Worm (Caenorhabditis elegans) whole organism, L1 larva: ENCODE data around the gene R107.9.

Experiments used
- aha-1 ChIP-seq: fragments of 150-350 bp; optimal IDR thresholded peaks from 2 replicates; lab custom pipeline; 2014; ENCODE audit warnings: missing biosample characterization, missing genetic modification characterization
- aly-2 ChIP-seq: fragments of 150-350 bp; optimal IDR thresholded peaks from 2 replicates; lab custom pipeline; 2014; ENCODE audit warnings: missing biosample characterization, missing genetic modification characterization
- ceh-82 ChIP-seq, 3 experiments: fragments of 150-350 bp in 1 of 3; sonication (generic microtip) in 2 of 3; optimal IDR thresholded peaks; 2 replicates each; lab custom pipeline; 2014 to 2017; ENCODE audit warnings: missing biosample characterization in 3 of 3, missing genetic modification characterization in 3 of 3
- egl-13 ChIP-seq: sonication (generic microtip); optimal IDR thresholded peaks from 2 replicates; lab custom pipeline; 2016; ENCODE audit warnings: missing genotype, missing genetic modification reagents, missing genetic modification characterization, missing compliant biosample characterization
- ets-5 ChIP-seq: fragments of 200-800 bp; sonication (Bioruptor generic); IDR thresholded peaks from 2 replicates; pipeline ENCODE4 v1.3.6; 2022; ENCODE audit warnings: missing genetic modification characterization, missing compliant biosample characterization
- isw-1 ChIP-seq: fragments of 200-800 bp; sonication (Bioruptor generic); IDR thresholded peaks from 2 replicates; pipeline ENCODE4 v1.3.6; 2022; ENCODE audit warnings: missing genetic modification characterization, missing compliant biosample characterization
- lin-13 ChIP-seq: fragments of 150-350 bp; optimal IDR thresholded peaks from 2 replicates; lab custom pipeline; 2014; ENCODE audit warnings: missing biosample characterization, missing genetic modification reagents, missing genetic modification characterization
- lin-14 ChIP-seq: fragments of 200-800 bp; sonication (Bioruptor generic); optimal IDR thresholded peaks from 2 replicates; lab custom pipeline; 2018; ENCODE audit warnings: mild to moderate bottlenecking, missing genetic modification characterization, moderate library complexity, missing compliant biosample characterization
- lin-39 ChIP-seq: fragments of 150-350 bp; optimal IDR thresholded peaks from 2 replicates; lab custom pipeline; 2014; ENCODE audit warnings: missing biosample characterization, missing genetic modification reagents, missing genetic modification characterization
- nhr-71 ChIP-seq: sonication (generic microtip); optimal IDR thresholded peaks from 2 replicates; lab custom pipeline; 2016; ENCODE audit warnings: mild to moderate bottlenecking, missing genetic modification characterization, moderate library complexity, missing compliant biosample characterization
- skn-1 ChIP-seq: fragments of 150-350 bp; optimal IDR thresholded peaks from 2 replicates; lab custom pipeline; 2014; ENCODE audit warnings: missing biosample characterization, missing genetic modification characterization
- tlp-1 ChIP-seq: fragments of 150-350 bp; optimal IDR thresholded peaks from 2 replicates; lab custom pipeline; 2014; ENCODE audit warnings: missing biosample characterization, missing genetic modification characterization
- zag-1 ChIP-seq: fragments of 150-350 bp; optimal IDR thresholded peaks from 2 replicates; lab custom pipeline; 2014; ENCODE audit warnings: missing biosample characterization, missing genetic modification characterization

DNA sequence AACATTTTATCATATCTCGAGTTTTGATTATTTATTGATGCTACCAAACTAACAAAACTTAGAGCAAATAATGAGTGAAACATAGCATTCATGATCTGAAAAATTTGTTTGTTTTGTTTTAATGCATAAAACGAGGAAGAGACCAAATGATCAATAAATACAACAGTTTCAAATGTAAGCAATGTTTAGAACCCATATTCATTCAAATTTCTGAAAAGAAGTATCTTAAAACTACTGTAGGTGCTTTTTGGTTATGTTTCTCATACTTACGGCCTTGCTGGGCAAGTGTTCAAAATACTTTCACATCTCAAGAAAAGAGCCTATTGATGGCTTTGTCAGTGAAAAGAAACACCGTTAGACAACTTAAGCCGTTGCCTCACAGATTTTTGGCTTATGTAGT lies 40.0 kb downstream of the R107.9 start, which contains the start of gene F02A9.1:
- TF ChIP-seq egl-13 (no peak), lin-13 (no peak), ceh-82 (tag; optimal IDR thresholded peaks at IDR 0.05; lab: Kevin White, UChicago) (no peak), skn-1 (tag; lab: Kevin White, UChicago) (no peak), aha-1 (tag; lab: Kevin White, UChicago) (no peak), zag-1 (tag; lab: Kevin White, UChicago) (no peak), isw-1 (GFP tag; lab: Robert Waterston, UW) (no peak), tlp-1 (tag; lab: Kevin White, UChicago) (no peak), lin-39 (tag; lab: Kevin White, UChicago) (no peak), nhr-71 (tag; lab: Kevin White, UChicago) (no peak), lin-14 (no peak), ets-5 (no peak), aly-2 (tag; lab: Kevin White, UChicago) (no peak)
